Worm (Caenorhabditis elegans) whole organism, young adult: ENCODE measurements around the gene aat-7.
A peak's percentile ranks its signal among the peaks of the same experiment; 100 is the strongest.

Experiments used
- C17E4.6 ChIP-seq: fragments of 200-800 bp; sonication (Bioruptor generic); IDR thresholded peaks from 2 replicates; pipeline ENCODE4 v1.3.6; 2022; ENCODE audit warnings: missing genetic modification reagents, missing genetic modification characterization, missing compliant biosample characterization
- F57C9.4 ChIP-seq: sonication (generic microtip); optimal IDR thresholded peaks from 2 replicates; lab custom pipeline; 2017; ENCODE audit warnings: mild to moderate bottlenecking, missing genetic modification characterization, missing compliant biosample characterization
- T26A5.8 ChIP-seq: sonication (generic microtip); optimal IDR thresholded peaks from 2 replicates; lab custom pipeline; 2016; ENCODE audit warnings: missing genetic modification characterization, missing compliant biosample characterization
- Y53G8AR.9 ChIP-seq: fragments of 200-800 bp; sonication (Bioruptor generic); conservative IDR thresholded peaks from 2 replicates; pipeline ENCODE4 v1.3.6; 2022; ENCODE audit warnings: missing genetic modification reagents, missing genetic modification characterization, missing compliant biosample characterization
- ZK185.1 ChIP-seq: sonication (generic microtip); optimal IDR thresholded peaks from 2 replicates; lab custom pipeline; 2016; ENCODE audit warnings: mild to moderate bottlenecking, missing genetic modification characterization, missing compliant biosample characterization; ENCODE audit not compliant: poor library complexity, severe bottlenecking
- aptf-2 ChIP-seq: fragments of 200-800 bp; sonication (Bioruptor generic); conservative IDR thresholded peaks from 2 replicates; pipeline ENCODE4 v1.3.6; 2022; ENCODE audit warnings: missing genetic modification reagents, missing genetic modification characterization, missing compliant biosample characterization
- athp-1 ChIP-seq: sonication (generic microtip); optimal IDR thresholded peaks from 2 replicates; lab custom pipeline; 2017; ENCODE audit warnings: mild to moderate bottlenecking, missing genetic modification characterization, missing compliant biosample characterization
- attf-3 ChIP-seq: fragments of 200-800 bp; sonication (Bioruptor generic); conservative IDR thresholded peaks from 2 replicates; pipeline ENCODE4 v1.3.6; 2022; ENCODE audit warnings: missing genetic modification reagents, missing genetic modification characterization, missing compliant biosample characterization
- cebp-2 ChIP-seq: fragments of 200-800 bp; sonication (Bioruptor generic); IDR thresholded peaks from 2 replicates; pipeline ENCODE4 v1.3.6; 2022; ENCODE audit warnings: missing genetic modification characterization, missing compliant biosample characterization
- ceh-40 ChIP-seq: fragments of 200-800 bp; sonication (Bioruptor generic); IDR thresholded peaks from 2 replicates; pipeline ENCODE4 v1.3.6; 2022; ENCODE audit warnings: missing genetic modification characterization, missing compliant biosample characterization
- dpff-1 ChIP-seq: sonication (generic microtip); optimal IDR thresholded peaks from 2 replicates; lab custom pipeline; 2017; ENCODE audit warnings: mild to moderate bottlenecking, missing genetic modification characterization, missing compliant biosample characterization
- dpl-1 ChIP-seq: fragments of 150-350 bp; optimal IDR thresholded peaks from 2 replicates; lab custom pipeline; 2014; ENCODE audit warnings: missing biosample characterization, missing genetic modification reagents, missing genetic modification characterization
- efl-1 ChIP-seq: fragments of 150-350 bp; optimal IDR thresholded peaks from 2 replicates; lab custom pipeline; 2014; ENCODE audit warnings: missing biosample characterization, missing genetic modification reagents, missing genetic modification characterization
- ets-4 ChIP-seq: fragments of 200-800 bp; sonication (Bioruptor generic); optimal IDR thresholded peaks from 2 replicates; lab custom pipeline; 2018; ENCODE audit warnings: mild to moderate bottlenecking, missing genetic modification characterization, missing compliant biosample characterization
- fkh-3 ChIP-seq: sonication (generic microtip); optimal IDR thresholded peaks from 2 replicates; lab custom pipeline; 2016; ENCODE audit warnings: mild to moderate bottlenecking, missing genetic modification characterization, missing compliant biosample characterization
- hlh-26 ChIP-seq: fragments of 200-800 bp; sonication (Bioruptor generic); conservative IDR thresholded peaks from 2 replicates; pipeline ENCODE4 v1.3.6; 2022; ENCODE audit warnings: missing genetic modification reagents, missing genetic modification characterization, missing compliant biosample characterization
- hmg-20 ChIP-seq: fragments of 200-800 bp; sonication (Bioruptor generic); IDR thresholded peaks from 2 replicates; pipeline ENCODE4 v1.3.6; 2022; ENCODE audit warnings: missing genetic modification reagents, missing genetic modification characterization, missing compliant biosample characterization
- lag-1 ChIP-seq: fragments of 200-800 bp; sonication (Bioruptor generic); IDR thresholded peaks from 2 replicates; pipeline ENCODE4 v1.3.6; 2022; ENCODE audit warnings: missing genetic modification reagents, missing genetic modification characterization, missing compliant biosample characterization
- lin-54 ChIP-seq: fragments of 200-800 bp; sonication (Bioruptor generic); optimal IDR thresholded peaks from 2 replicates; lab custom pipeline; 2018; ENCODE audit warnings: mild to moderate bottlenecking, missing genetic modification characterization, missing compliant biosample characterization
- lsl-1 ChIP-seq: fragments of 200-800 bp; sonication (Bioruptor generic); optimal IDR thresholded peaks from 2 replicates; lab custom pipeline; 2018; ENCODE audit warnings: mild to moderate bottlenecking, missing genetic modification characterization, moderate library complexity, missing compliant biosample characterization
- madf-10 ChIP-seq: sonication (generic microtip); optimal IDR thresholded peaks from 2 replicates; lab custom pipeline; 2016; ENCODE audit warnings: mild to moderate bottlenecking, missing genetic modification characterization, missing compliant biosample characterization
- madf-8 ChIP-seq: fragments of 200-800 bp; sonication (Bioruptor generic); conservative IDR thresholded peaks from 2 replicates; pipeline ENCODE4 v1.3.6; 2022; ENCODE audit warnings: missing genetic modification reagents, missing genetic modification characterization, missing compliant biosample characterization
- mes-4 ChIP-seq: sonication (generic microtip); optimal IDR thresholded peaks from 2 replicates; lab custom pipeline; 2016; ENCODE audit warnings: missing genotype, missing genetic modification characterization, missing compliant biosample characterization
- mxl-1 ChIP-seq: sonication (generic microtip); optimal IDR thresholded peaks from 2 replicates; lab custom pipeline; 2016; ENCODE audit warnings: missing genetic modification characterization, missing compliant biosample characterization
- nfya-1 ChIP-seq: sonication (generic microtip); optimal IDR thresholded peaks from 2 replicates; lab custom pipeline; 2017; ENCODE audit warnings: antibody characterized with exemption, missing compliant biosample characterization, missing genetic modification characterization, borderline replicate concordance; ENCODE audit not compliant: insufficient read depth
- nfyb-1 ChIP-seq: fragments of 200-800 bp; sonication (Bioruptor generic); IDR thresholded peaks from 2 replicates; pipeline ENCODE4 v1.3.6; 2022; ENCODE audit warnings: missing genetic modification reagents, missing genetic modification characterization, missing compliant biosample characterization
- nhr-27 ChIP-seq: fragments of 200-800 bp; sonication (Bioruptor generic); optimal IDR thresholded peaks from 2 replicates; lab custom pipeline; 2018; ENCODE audit warnings: mild to moderate bottlenecking, missing genetic modification characterization, moderate library complexity, missing compliant biosample characterization
- repo-1 ChIP-seq: sonication (generic microtip); optimal IDR thresholded peaks from 2 replicates; lab custom pipeline; 2017; ENCODE audit warnings: mild to moderate bottlenecking, missing genetic modification characterization, missing compliant biosample characterization
- rpc-1 ChIP-seq, 2 experiments: fragments of 150-350 bp in 1 of 2; sonication (generic microtip) in 1 of 2; optimal IDR thresholded peaks; 2 replicates each; lab custom pipeline; 2014 to 2018; ENCODE audit warnings: missing biosample characterization in 1 of 2, missing genetic modification characterization in 1 of 2, missing genetic modification reagents in 1 of 2, missing genotype in 1 of 2
- sdz-38 ChIP-seq: sonication (generic microtip); optimal IDR thresholded peaks from 2 replicates; lab custom pipeline; 2016; ENCODE audit warnings: missing genotype, missing genetic modification characterization, missing compliant biosample characterization
- snpc-1.1 ChIP-seq: sonication (generic microtip); optimal IDR thresholded peaks from 2 replicates; lab custom pipeline; 2017; ENCODE audit warnings: missing genetic modification characterization, mild to moderate bottlenecking, missing compliant biosample characterization, antibody characterized with exemption, moderate library complexity, missing genotype, missing genetic modification reagents; ENCODE audit not compliant: insufficient read depth
- snpc-3.4 ChIP-seq: sonication (generic microtip); optimal IDR thresholded peaks from 2 replicates; lab custom pipeline; 2017; ENCODE audit warnings: missing genetic modification characterization, mild to moderate bottlenecking, missing compliant biosample characterization, antibody characterized with exemption, moderate library complexity, missing genotype, missing genetic modification reagents
- sptf-2 ChIP-seq: fragments of 200-800 bp; sonication (Bioruptor generic); optimal IDR thresholded peaks from 2 replicates; lab custom pipeline; 2018; ENCODE audit warnings: mild to moderate bottlenecking, missing genetic modification characterization, missing compliant biosample characterization
- tbx-9 ChIP-seq: sonication (generic microtip); optimal IDR thresholded peaks from 2 replicates; lab custom pipeline; 2016; ENCODE audit warnings: borderline replicate concordance, missing genetic modification characterization, inconsistent platforms, missing compliant biosample characterization
- tlf-1 ChIP-seq: fragments of 200-800 bp; sonication (Bioruptor generic); optimal IDR thresholded peaks from 2 replicates; lab custom pipeline; 2018; ENCODE audit warnings: mild to moderate bottlenecking, missing genetic modification characterization, missing compliant biosample characterization
- ztf-3 ChIP-seq: fragments of 200-800 bp; sonication (Bioruptor generic); optimal IDR thresholded peaks from 2 replicates; lab custom pipeline; 2018; ENCODE audit warnings: mild to moderate bottlenecking, missing genetic modification characterization, missing compliant biosample characterization

Gene aat-7

ce11 chrII:1374889-1375288, 11.8 kb upstream of the aat-7 start, which contains the start of gene rog-1:
Gene rog-1 (minus strand): TSS chrII:1374989.
- TF ChIP-seq snpc-3.4 (no peak), Y53G8AR.9 (GFP tag; lab: Robert Waterston, UW) (no peak), dpff-1 (tag; lab: Kevin White, UChicago) (no peak), ZK185.1 (no peak), nfya-1 (tag; lab: Kevin White, UChicago) (no peak), athp-1 (tag; lab: Kevin White, UChicago) (no peak), C17E4.6 (GFP tag; lab: Robert Waterston, UW) (no peak), cebp-2 (GFP tag; lab: Robert Waterston, UW) (no peak), hlh-26 (GFP tag; lab: Robert Waterston, UW) (no peak), mes-4 (tag; lab: Kevin White, UChicago) (no peak)

- no peak for TF ChIP-seq madf-10 (tag; lab: Kevin White, UChicago)
- no peak for TF ChIP-seq nfyb-1
- TF ChIP-seq rpc-1 (optimal IDR thresholded peaks at IDR 0.05; lab: Kevin White, UChicago) = no peak
- no peak for TF ChIP-seq rpc-1 (tag; optimal IDR thresholded peaks at IDR 0.05; lab: Kevin White, UChicago)
- no peak for TF ChIP-seq aptf-2 (GFP tag; lab: Robert Waterston, UW)
- no peak for TF ChIP-seq ceh-40 (GFP tag; lab: Robert Waterston, UW)
- TF ChIP-seq nhr-27 (tag; lab: Kevin White, UChicago) = no peak
- no peak for TF ChIP-seq tbx-9 (tag; lab: Kevin White, UChicago)
- no peak for TF ChIP-seq ets-4
- no peak for TF ChIP-seq hmg-20 (GFP tag; lab: Robert Waterston, UW)
- no peak for TF ChIP-seq lin-54 (GFP tag; lab: Kevin White, UChicago)
- no peak for TF ChIP-seq lag-1 (GFP tag; lab: Robert Waterston, UW)
- no peak for TF ChIP-seq T26A5.8 (tag; lab: Kevin White, UChicago)
- no peak for TF ChIP-seq dpl-1 (GFP tag; lab: Kevin White, UChicago)
- TF ChIP-seq sdz-38 (tag; lab: Kevin White, UChicago) = no peak
Measured at ce11 chrII:1375627-1376026, 11.0 kb upstream of the aat-7 start.

- TF ChIP-seq tlf-1 (GFP tag; lab: Kevin White, UChicago) = no peak
- peak; percentile 89 for TF ChIP-seq attf-3
- no peak for TF ChIP-seq tbx-9 (tag; lab: Kevin White, UChicago)
- TF ChIP-seq ztf-3 (GFP tag; lab: Kevin White, UChicago) = no peak
- peak; percentile 4 for TF ChIP-seq efl-1 (GFP tag; lab: Kevin White, UChicago)
- no peak for TF ChIP-seq lsl-1 (GFP tag; lab: Kevin White, UChicago)
- TF ChIP-seq sptf-2 (GFP tag; lab: Kevin White, UChicago) = no peak
Measured at ce11 chrII:1376795-1377194, 9.9 kb upstream of the aat-7 start.

ce11 chrII:1378259-1378658, 8.4 kb upstream of the aat-7 start, which contains the start of gene F54D12.10:
Gene F54D12.10 (minus strand): TSS chrII:1378359.
- TF ChIP-seq F57C9.4 (no peak), repo-1 (tag; lab: Kevin White, UChicago) (no peak), snpc-1.1 (no peak), madf-8 (no peak), mxl-1 (tag; lab: Kevin White, UChicago) (no peak), fkh-3 (tag; lab: Kevin White, UChicago) (no peak)
